Fruit fly (Drosophila melanogaster) whole organism: ENCODE data around the gene NitFhit.

Source experiments
- CG8478 ChIP-seq: fragments of >200 bp; optimal IDR thresholded peaks from 2 replicates; lab custom pipeline; 2018; ENCODE audit warnings: inconsistent platforms
- Dll ChIP-seq: fragments of >200 bp; optimal IDR thresholded peaks from 2 replicates; lab custom pipeline; 2017
- EcR ChIP-seq, 2 experiments: fragments of >200 bp; optimal IDR thresholded peaks; 2 replicates each; lab custom pipeline; 2017; ENCODE audit warnings: missing biosample characterization in 2 of 2, missing genetic modification characterization in 2 of 2, missing genetic modification reagents in 2 of 2
- pan ChIP-seq: fragments of >200 bp; optimal IDR thresholded peaks from 2 replicates; lab custom pipeline; 2017
- psq ChIP-seq: fragments of >200 bp; optimal IDR thresholded peaks from 2 replicates; lab custom pipeline; 2017
- usp ChIP-seq: fragments of >200 bp; optimal IDR thresholded peaks from 2 replicates; lab custom pipeline; 2017; ENCODE audit warnings: missing biosample characterization, missing genetic modification characterization, mixed read lengths

Gene NitFhit

DNA sequence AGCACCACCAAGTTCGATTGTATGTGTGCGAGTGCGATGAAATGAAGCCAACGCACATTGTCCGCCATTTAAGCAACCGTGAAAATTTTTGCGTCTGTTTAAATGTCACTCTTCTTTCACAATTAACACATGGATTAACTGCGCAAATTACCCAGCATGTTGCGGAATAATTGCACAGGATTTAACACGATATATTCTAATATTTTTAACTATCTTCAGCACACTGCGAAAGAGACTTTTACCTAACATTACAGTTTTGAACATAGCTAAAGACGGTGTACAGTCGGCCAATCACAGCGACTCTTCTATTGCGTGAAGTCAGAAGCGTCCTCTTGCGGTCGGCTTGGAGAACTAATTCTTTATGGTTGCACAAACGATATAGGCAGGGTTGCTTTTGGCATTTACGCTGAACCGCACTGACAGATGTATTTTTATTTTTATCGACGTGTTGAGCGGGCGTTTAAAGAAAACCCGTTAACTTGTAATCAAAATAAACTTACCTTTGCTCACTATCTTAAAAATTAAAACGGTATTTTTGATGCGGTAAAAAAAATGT lies 43.2 kb downstream of the NitFhit start:
- no peak for TF ChIP-seq pan (lab: Kevin White, UChicago)
- TF ChIP-seq EcR (GFP tag; optimal IDR thresholded peaks at IDR 0.05; lab: Kevin White, UChicago) = no peak
- no peak for TF ChIP-seq Dll
- no peak for TF ChIP-seq usp (GFP tag; lab: Kevin White, UChicago)
- no peak for TF ChIP-seq psq (lab: Kevin White, UChicago)
- no peak for TF ChIP-seq CG8478

DNA sequence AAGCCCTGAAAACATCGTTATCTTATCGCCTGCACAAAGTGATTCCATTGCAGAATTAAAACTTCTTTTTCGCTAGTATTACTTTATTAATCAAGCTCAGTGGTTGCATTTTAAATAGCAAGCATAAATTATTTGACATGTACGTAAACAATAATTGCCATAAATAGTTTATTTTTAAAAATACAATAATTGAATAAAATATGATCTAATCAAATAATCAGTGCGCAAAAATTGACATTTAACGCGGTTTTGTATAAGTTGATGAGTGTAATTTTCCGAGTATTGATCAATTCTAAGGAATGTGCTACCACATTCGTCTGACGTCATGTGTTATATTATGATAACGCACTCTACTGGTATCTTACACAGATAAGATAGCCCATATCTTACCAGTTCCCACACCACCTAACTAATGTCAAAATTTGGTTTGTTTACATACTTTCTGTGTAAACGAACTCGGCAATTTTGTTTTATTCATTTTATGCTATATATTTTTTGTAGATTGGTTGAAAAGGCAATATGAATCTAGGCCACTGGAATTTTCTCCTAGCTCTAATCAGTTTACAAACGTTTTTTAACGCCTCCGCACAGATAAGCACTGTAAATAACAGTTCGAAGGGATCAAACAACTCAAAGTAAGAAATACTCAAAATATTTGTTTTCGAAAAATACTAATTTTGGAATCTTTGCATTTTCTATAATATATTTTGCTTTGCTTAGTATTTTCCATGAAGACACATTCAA lies 44.1 kb downstream of the NitFhit start, which contains the start of gene mthl14:
mthl14 (plus strand) TSS at position 10 of the 744 bp plus-strand sequence.
- no peak for TF ChIP-seq EcR (GFP tag; optimal IDR thresholded peaks at IDR 0.05; lab: Kevin White, UChicago)

DNA sequence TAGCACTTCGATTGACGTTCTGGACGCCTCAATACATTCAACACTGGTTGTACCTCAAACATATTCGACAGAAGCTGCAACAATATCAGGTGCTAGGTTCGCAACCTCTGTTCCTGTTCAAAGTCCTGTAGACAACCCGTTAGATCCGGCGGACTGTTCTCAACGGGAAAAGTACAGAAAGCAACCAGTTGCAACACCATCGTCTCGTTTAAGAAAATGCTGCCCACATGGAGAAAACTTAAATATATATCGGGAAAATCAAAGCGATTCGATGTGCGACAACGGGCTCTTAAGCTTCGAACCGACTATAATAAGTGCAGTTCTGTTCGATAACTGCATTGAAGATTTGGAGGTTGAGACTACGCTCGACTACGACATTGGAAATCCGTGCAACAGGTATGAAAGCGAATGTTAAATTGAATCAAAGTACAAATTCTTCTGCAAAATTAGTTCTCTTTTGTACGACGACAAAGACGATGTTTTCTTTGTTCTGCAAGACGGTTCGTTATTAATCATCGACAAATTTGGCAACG lies 44.8 kb downstream of the NitFhit start:
- TF ChIP-seq psq (lab: Kevin White, UChicago) (no peak), Dll (no peak), pan (lab: Kevin White, UChicago) (no peak), CG8478 (no peak), usp (GFP tag; lab: Kevin White, UChicago) (no peak), EcR (GFP tag; optimal IDR thresholded peaks at IDR 0.05; lab: Kevin White, UChicago) (no peak)
